Worm (Caenorhabditis elegans) whole organism, L3 larva: Measurements from ENCODE around the gene F07C6.4.

Source experiments
- egl-27 ChIP-seq: sonication (generic microtip); optimal IDR thresholded peaks from 4 replicates; lab custom pipeline; 2017; ENCODE audit warnings: missing biosample characterization, missing genetic modification reagents, missing genetic modification characterization
- fos-1 ChIP-seq: fragments of 150-350 bp; optimal IDR thresholded peaks from 2 replicates; lab custom pipeline; 2014; ENCODE audit warnings: missing biosample characterization, missing genetic modification characterization
- lin-39 ChIP-seq: fragments of 150-350 bp; optimal IDR thresholded peaks from 2 replicates; lab custom pipeline; 2018; ENCODE audit warnings: missing biosample characterization, missing genetic modification reagents, missing genetic modification characterization
- nhr-12 ChIP-seq: fragments of 150-350 bp; optimal IDR thresholded peaks from 2 replicates; lab custom pipeline; 2014; ENCODE audit warnings: missing biosample characterization, missing genetic modification characterization
- nhr-76 ChIP-seq: fragments of 150-350 bp; sonication (generic microtip); optimal IDR thresholded peaks from 5 replicates; lab custom pipeline; 2014; ENCODE audit warnings: missing biosample characterization, missing genetic modification characterization
- tbx-2 ChIP-seq: sonication (generic microtip); optimal IDR thresholded peaks from 2 replicates; lab custom pipeline; 2016; ENCODE audit warnings: mild to moderate bottlenecking, missing genetic modification characterization, missing compliant biosample characterization
- ztf-4 ChIP-seq: fragments of 150-350 bp; optimal IDR thresholded peaks from 2 replicates; lab custom pipeline; 2014; ENCODE audit warnings: missing biosample characterization, missing genetic modification characterization

DNA sequence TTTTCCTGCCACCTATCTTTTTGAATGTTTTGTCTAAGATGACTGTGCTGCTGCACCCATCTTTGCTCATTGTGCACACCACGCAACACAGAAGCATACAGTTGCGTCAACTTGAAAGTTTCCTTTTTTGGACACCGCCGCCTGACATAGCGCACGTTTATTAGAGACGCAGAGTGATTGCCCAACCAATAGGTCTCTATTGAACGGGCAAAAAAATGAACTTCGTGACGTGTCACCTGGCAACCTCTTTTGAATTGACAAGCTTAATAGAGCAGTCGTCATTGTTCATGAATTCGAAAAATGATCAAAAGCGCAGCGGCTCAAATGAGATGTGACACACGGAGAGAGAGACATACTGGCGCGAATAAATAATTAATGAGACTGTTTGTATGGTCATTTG, 5.8 kb downstream of the F07C6.4 start:
- TF ChIP-seq fos-1 (tag; lab: Kevin White, UChicago) (no peak), ztf-4 (no peak), egl-27 (tag; lab: Kevin White, UChicago) (no peak), nhr-76 (tag; lab: Kevin White, UChicago) (no peak), nhr-12 (tag; lab: Kevin White, UChicago) (no peak), tbx-2 (tag; lab: Kevin White, UChicago) (no peak), lin-39 (no peak)
